Worm (Caenorhabditis elegans): Measurements from ENCODE around the gene C28G1.2.

Gene C28G1.2

ce11 chrX:8797653-8798052 lies 38.2 kb upstream of the C28G1.2 start:
- no peak for TF ChIP-seq sptf-1 (tag; optimal IDR thresholded peaks at IDR 0.05)
- TF ChIP-seq blmp-1 (tag; optimal IDR thresholded peaks at IDR 0.05) = no peak
- no peak for TF ChIP-seq pha-4 (tag; optimal IDR thresholded peaks at IDR 0.05)
- TF ChIP-seq cnd-1 (tag; optimal IDR thresholded peaks at IDR 0.05) = no peak
- TF ChIP-seq flh-1 (GFP tag; optimal IDR thresholded peaks at IDR 0.05) = no peak
- no peak for TF ChIP-seq drap-1 (GFP tag; optimal IDR thresholded peaks at IDR 0.05)
- TF ChIP-seq tbx-8 (GFP tag; optimal IDR thresholded peaks at IDR 0.05) = no peak
- no peak for TF ChIP-seq zip-8 (tag; optimal IDR thresholded peaks at IDR 0.05)
- TF ChIP-seq ceh-39 (tag; optimal IDR thresholded peaks at IDR 0.05) = no peak
- no peak for TF ChIP-seq nhr-12 (tag; optimal IDR thresholded peaks at IDR 0.05)

ce11 chrX:8799925-8800324 lies 35.9 kb upstream of the C28G1.2 start:
- TF ChIP-seq ceh-43 (GFP tag; optimal IDR thresholded peaks at IDR 0.05) (no peak), ceh-39 (tag; optimal IDR thresholded peaks at IDR 0.05) (no peak), ceh-83 (GFP tag; optimal IDR thresholded peaks at IDR 0.05) (no peak), lin-32 (GFP tag; optimal IDR thresholded peaks at IDR 0.05) (no peak), unc-120 (tag; optimal IDR thresholded peaks at IDR 0.05; ENCODE audit: poor library complexity, severe bottlenecking) (no peak), ham-2 (GFP tag; optimal IDR thresholded peaks at IDR 0.05) (no peak), unc-39 (tag; optimal IDR thresholded peaks at IDR 0.05) (no peak), mep-1 (tag; optimal IDR thresholded peaks at IDR 0.05) (no peak), M03D4.4 (tag; optimal IDR thresholded peaks at IDR 0.05) (no peak), tbx-8 (GFP tag; optimal IDR thresholded peaks at IDR 0.05) (no peak), elt-1 (tag; optimal IDR thresholded peaks at IDR 0.05; ENCODE audit: borderline replicate concordance, insufficient read depth) (no peak), nhr-12 (tag; optimal IDR thresholded peaks at IDR 0.05) (no peak), nhr-237 (tag; optimal IDR thresholded peaks at IDR 0.05) (no peak), zip-8 (tag; optimal IDR thresholded peaks at IDR 0.05) (no peak)

- no peak for TF ChIP-seq zip-8 (tag; optimal IDR thresholded peaks at IDR 0.05)
- TF ChIP-seq lsy-2 (tag; optimal IDR thresholded peaks at IDR 0.05) = no peak
- no peak for TF ChIP-seq unc-120 (tag; optimal IDR thresholded peaks at IDR 0.05; ENCODE audit: poor library complexity, severe bottlenecking)
- TF ChIP-seq nhr-237 (tag; optimal IDR thresholded peaks at IDR 0.05) = no peak
- no peak for TF ChIP-seq drap-1 (GFP tag; optimal IDR thresholded peaks at IDR 0.05)
- TF ChIP-seq nhr-28 (tag; optimal IDR thresholded peaks at IDR 0.05) = no peak
- TF ChIP-seq tbx-8 (GFP tag; optimal IDR thresholded peaks at IDR 0.05) = no peak
- no peak for TF ChIP-seq ces-1 (GFP tag; optimal IDR thresholded peaks at IDR 0.05)
- TF ChIP-seq mls-2 (tag; optimal IDR thresholded peaks at IDR 0.05) = no peak
- no peak for TF ChIP-seq hlh-1 (tag; optimal IDR thresholded peaks at IDR 0.05)
- TF ChIP-seq pha-4 (tag; optimal IDR thresholded peaks at IDR 0.05) = no peak
- TF ChIP-seq bed-3 (GFP tag; optimal IDR thresholded peaks at IDR 0.05) = no peak
Observed at ce11 chrX:8800355-8800754, 35.5 kb upstream of the C28G1.2 start.

- no peak for TF ChIP-seq M03D4.4 (tag; optimal IDR thresholded peaks at IDR 0.05)
- no peak for TF ChIP-seq sem-2 (GFP tag; optimal IDR thresholded peaks at IDR 0.05)
- TF ChIP-seq ces-1 (GFP tag; optimal IDR thresholded peaks at IDR 0.05) = peak; percentile 92
- TF ChIP-seq pha-4 (tag; optimal IDR thresholded peaks at IDR 0.05) = no peak
Observed at ce11 chrX:8800983-8801382, 34.8 kb upstream of the C28G1.2 start.

- TF ChIP-seq mab-5 (tag; optimal IDR thresholded peaks at IDR 0.05) = no peak
Observed at ce11 chrX:8805475-8805874, 30.3 kb upstream of the C28G1.2 start.

ce11 chrX:8806070-8806799 lies 29.6 kb upstream of the C28G1.2 start, which contains the start of gene R04E5.8:
Gene R04E5.8 (minus strand): TSS chrX:8806120.
- TF ChIP-seq unc-39 (tag; optimal IDR thresholded peaks at IDR 0.05) = no peak
- no peak for TF ChIP-seq tbx-8 (GFP tag; optimal IDR thresholded peaks at IDR 0.05)
- TF ChIP-seq unc-120 (tag; optimal IDR thresholded peaks at IDR 0.05; ENCODE audit: poor library complexity, severe bottlenecking) = peak; percentile 48
